Worm (Caenorhabditis elegans) whole organism, late embryonic: ENCODE data around the gene clp-10.

Experiments
- F13H6.1 ChIP-seq: sonication (generic microtip); optimal IDR thresholded peaks from 2 replicates; lab custom pipeline; 2016; ENCODE audit warnings: missing genetic modification characterization, missing compliant biosample characterization
- Y22D7AL.16 ChIP-seq: sonication (generic microtip); optimal IDR thresholded peaks from 2 replicates; lab custom pipeline; 2016; ENCODE audit warnings: missing genetic modification characterization, missing compliant biosample characterization
- ceh-18 ChIP-seq: sonication (generic microtip); optimal IDR thresholded peaks from 2 replicates; lab custom pipeline; 2016; ENCODE audit warnings: missing genetic modification characterization, missing compliant biosample characterization
- ceh-19 ChIP-seq: fragments of 200-800 bp; sonication (Bioruptor generic); optimal IDR thresholded peaks from 2 replicates; lab custom pipeline; 2018; ENCODE audit warnings: mild to moderate bottlenecking, missing genetic modification characterization, missing compliant biosample characterization
- ceh-30 ChIP-seq: fragments of 150-350 bp; optimal IDR thresholded peaks from 2 replicates; lab custom pipeline; 2014; ENCODE audit warnings: missing biosample characterization, missing genetic modification characterization
- ceh-31 ChIP-seq: sonication (generic microtip); optimal IDR thresholded peaks from 2 replicates; lab custom pipeline; 2016; ENCODE audit warnings: missing genetic modification characterization, missing compliant biosample characterization
- ceh-34 ChIP-seq: sonication (generic microtip); optimal IDR thresholded peaks from 2 replicates; lab custom pipeline; 2016; ENCODE audit warnings: mild to moderate bottlenecking, missing genetic modification characterization, missing compliant biosample characterization
- ceh-45 ChIP-seq: fragments of 200-800 bp; sonication (Bioruptor generic); IDR thresholded peaks from 2 replicates; pipeline ENCODE4 v1.3.6; 2022; ENCODE audit warnings: missing genetic modification reagents, missing genetic modification characterization, missing compliant biosample characterization
- ceh-9 ChIP-seq: sonication (generic microtip); optimal IDR thresholded peaks from 2 replicates; lab custom pipeline; 2016; ENCODE audit warnings: mild to moderate bottlenecking, missing genetic modification characterization, inconsistent platforms, missing compliant biosample characterization
- dmd-4 ChIP-seq: sonication (generic microtip); optimal IDR thresholded peaks from 2 replicates; lab custom pipeline; 2016; ENCODE audit warnings: borderline replicate concordance, missing genetic modification characterization, missing compliant biosample characterization
- dve-1 ChIP-seq: sonication (generic microtip); optimal IDR thresholded peaks from 2 replicates; lab custom pipeline; 2017; ENCODE audit warnings: antibody characterized with exemption, mild to moderate bottlenecking, missing genetic modification characterization, missing compliant biosample characterization
- fax-1 ChIP-seq: sonication (generic microtip); optimal IDR thresholded peaks from 2 replicates; lab custom pipeline; 2016; ENCODE audit warnings: missing genotype, missing genetic modification characterization, missing compliant biosample characterization
- fkh-10 ChIP-seq: fragments of 150-350 bp; optimal IDR thresholded peaks from 2 replicates; lab custom pipeline; 2014; ENCODE audit warnings: missing biosample characterization, missing genetic modification reagents, missing genetic modification characterization
- gmeb-2 ChIP-seq: sonication (generic microtip); optimal IDR thresholded peaks from 2 replicates; lab custom pipeline; 2016; ENCODE audit warnings: missing genetic modification characterization, inconsistent platforms, missing compliant biosample characterization
- hlh-13 ChIP-seq: fragments of 200-800 bp; sonication (Bioruptor generic); optimal IDR thresholded peaks from 2 replicates; lab custom pipeline; 2018; ENCODE audit warnings: mild to moderate bottlenecking, missing genetic modification characterization, missing compliant biosample characterization
- lim-6 ChIP-seq: sonication (generic microtip); optimal IDR thresholded peaks from 2 replicates; lab custom pipeline; 2016; ENCODE audit warnings: missing genetic modification characterization, missing compliant biosample characterization
- madf-2 ChIP-seq: sonication (generic microtip); optimal IDR thresholded peaks from 2 replicates; lab custom pipeline; 2017; ENCODE audit warnings: missing genetic modification characterization, missing compliant biosample characterization
- mec-3 ChIP-seq: sonication (generic microtip); optimal IDR thresholded peaks from 2 replicates; lab custom pipeline; 2016; ENCODE audit warnings: borderline replicate concordance, missing genetic modification characterization, missing compliant biosample characterization
- nfya-1 ChIP-seq: sonication (generic microtip); optimal IDR thresholded peaks from 2 replicates; lab custom pipeline; 2017; ENCODE audit warnings: missing genetic modification characterization, mild to moderate bottlenecking, missing compliant biosample characterization, antibody characterized with exemption, moderate library complexity
- npax-4 ChIP-seq: sonication (generic microtip); optimal IDR thresholded peaks from 2 replicates; lab custom pipeline; 2016; ENCODE audit warnings: missing genetic modification characterization, missing compliant biosample characterization
- pat-9 ChIP-seq: fragments of 200-800 bp; sonication (Bioruptor generic); optimal IDR thresholded peaks from 2 replicates; lab custom pipeline; 2018; ENCODE audit warnings: mild to moderate bottlenecking, missing genetic modification characterization, moderate library complexity, missing compliant biosample characterization
- pha-2 ChIP-seq: sonication (generic microtip); optimal IDR thresholded peaks from 2 replicates; lab custom pipeline; 2017; ENCODE audit warnings: mild to moderate bottlenecking, missing genetic modification characterization, missing compliant biosample characterization
- pha-4 ChIP-seq: fragments of 150-350 bp; optimal IDR thresholded peaks from 2 replicates; lab custom pipeline; 2018; ENCODE audit warnings: missing biosample characterization, missing genetic modification reagents, missing genetic modification characterization
- pqm-1 ChIP-seq: sonication (generic microtip); optimal IDR thresholded peaks from 2 replicates; lab custom pipeline; 2016; ENCODE audit warnings: missing genetic modification characterization, missing compliant biosample characterization
- ref-2 ChIP-seq: sonication (generic microtip); optimal IDR thresholded peaks from 2 replicates; lab custom pipeline; 2016; ENCODE audit warnings: missing genetic modification characterization, missing compliant biosample characterization
- rnt-1 ChIP-seq: sonication (generic microtip); optimal IDR thresholded peaks from 2 replicates; lab custom pipeline; 2016; ENCODE audit warnings: missing genetic modification characterization, missing compliant biosample characterization
- sdc-2 ChIP-seq: sonication (generic microtip); optimal IDR thresholded peaks from 2 replicates; lab custom pipeline; 2016; ENCODE audit warnings: missing genotype, missing genetic modification characterization, missing compliant biosample characterization
- sox-2 ChIP-seq: fragments of 200-800 bp; sonication (Bioruptor generic); IDR thresholded peaks from 2 replicates; pipeline ENCODE4 v1.3.6; 2022; ENCODE audit warnings: missing genetic modification reagents, missing genetic modification characterization, missing compliant biosample characterization
- tbx-2 ChIP-seq: sonication (generic microtip); optimal IDR thresholded peaks from 2 replicates; lab custom pipeline; 2016; ENCODE audit warnings: missing genetic modification characterization, missing compliant biosample characterization
- tbx-7 ChIP-seq: sonication (generic microtip); optimal IDR thresholded peaks from 2 replicates; lab custom pipeline; 2016; ENCODE audit warnings: missing genotype, missing genetic modification characterization, missing compliant biosample characterization
- unc-42 ChIP-seq: sonication (generic microtip); optimal IDR thresholded peaks from 2 replicates; lab custom pipeline; 2016; ENCODE audit warnings: missing genotype, missing genetic modification characterization, missing compliant biosample characterization
- unc-55 ChIP-seq: sonication (generic microtip); optimal IDR thresholded peaks from 2 replicates; lab custom pipeline; 2017; ENCODE audit warnings: missing biosample characterization, missing genetic modification reagents, missing genetic modification characterization
- ztf-16 ChIP-seq: sonication (generic microtip); optimal IDR thresholded peaks from 2 replicates; lab custom pipeline; 2017; ENCODE audit warnings: missing genetic modification characterization, missing compliant biosample characterization

clp-10 gene

DNA sequence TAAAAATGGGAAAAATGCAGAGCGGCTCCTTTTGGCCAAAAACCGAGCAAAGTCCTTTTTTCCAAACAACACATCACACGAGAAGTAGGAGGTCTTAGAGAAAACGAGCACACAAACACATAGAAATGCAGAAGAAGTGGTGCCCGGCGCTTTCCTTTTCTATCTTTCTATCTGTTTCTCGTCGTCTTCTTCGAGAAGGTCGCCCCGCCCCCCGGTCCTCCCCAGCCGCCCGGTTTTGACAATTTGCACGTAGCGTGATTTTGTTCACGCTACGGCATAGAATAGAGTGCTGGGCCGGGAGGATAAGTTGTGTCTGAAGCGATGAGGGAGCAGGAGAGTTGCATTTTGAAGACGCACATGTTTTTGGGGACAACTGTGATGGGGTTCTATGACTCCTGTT lies 29.0 kb upstream of the clp-10 start:
- TF ChIP-seq unc-55 (GFP tag; lab: Kevin White, UChicago) (peak; percentile 5), ceh-31 (tag; lab: Kevin White, UChicago) (peak; percentile 44), ceh-18 (tag; lab: Kevin White, UChicago) (peak; percentile 66), tbx-2 (tag; lab: Kevin White, UChicago) (peak; percentile 15), ceh-30 (no peak), lim-6 (tag; lab: Kevin White, UChicago) (no peak), unc-42 (peak; percentile 24)

DNA sequence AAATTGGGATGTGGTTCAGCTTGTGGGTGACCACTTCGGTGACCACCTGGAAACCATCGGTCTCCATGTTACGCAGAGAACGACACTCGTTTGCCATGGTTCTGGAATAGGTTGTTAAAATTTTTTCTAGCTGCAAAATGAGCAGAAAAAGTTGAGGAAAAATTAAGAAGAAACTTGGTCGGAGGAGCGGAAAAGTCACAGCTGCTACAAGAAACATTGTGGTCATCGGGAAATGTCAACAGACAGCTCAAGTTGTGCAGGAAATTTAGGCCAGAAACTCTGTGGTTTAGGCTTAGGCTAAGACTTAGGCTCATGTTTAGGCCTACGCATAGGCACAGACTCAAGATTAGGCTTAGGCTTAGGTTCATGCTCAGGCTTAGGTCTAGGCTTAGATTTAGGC lies 28.1 kb upstream of the clp-10 start, which contains the start of gene pck-1:
Gene pck-1, minus strand, starts transcription at position 101 of the 400 bp plus-strand sequence.
- TF ChIP-seq pat-9 (no peak), F13H6.1 (tag; lab: Kevin White, UChicago) (no peak), pqm-1 (tag; lab: Kevin White, UChicago) (no peak)

DNA sequence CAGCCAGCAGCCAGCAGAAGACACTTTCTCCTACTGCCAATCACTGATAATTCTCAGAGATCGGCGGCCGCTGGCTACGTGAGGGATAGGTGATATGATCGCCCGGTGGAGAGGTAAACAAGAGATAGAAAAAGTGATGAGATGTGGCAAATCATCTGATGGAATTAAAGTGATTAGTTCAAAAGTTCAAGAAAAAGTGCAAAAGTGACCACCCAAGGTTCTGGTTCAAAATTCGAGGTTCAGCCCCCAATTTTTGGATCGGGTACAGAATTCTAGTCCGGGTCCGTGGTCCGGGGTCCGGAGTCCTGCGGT lies 27.6 kb upstream of the clp-10 start:
- TF ChIP-seq ceh-18 (tag; lab: Kevin White, UChicago) (peak; percentile 8), dve-1 (no peak)

DNA sequence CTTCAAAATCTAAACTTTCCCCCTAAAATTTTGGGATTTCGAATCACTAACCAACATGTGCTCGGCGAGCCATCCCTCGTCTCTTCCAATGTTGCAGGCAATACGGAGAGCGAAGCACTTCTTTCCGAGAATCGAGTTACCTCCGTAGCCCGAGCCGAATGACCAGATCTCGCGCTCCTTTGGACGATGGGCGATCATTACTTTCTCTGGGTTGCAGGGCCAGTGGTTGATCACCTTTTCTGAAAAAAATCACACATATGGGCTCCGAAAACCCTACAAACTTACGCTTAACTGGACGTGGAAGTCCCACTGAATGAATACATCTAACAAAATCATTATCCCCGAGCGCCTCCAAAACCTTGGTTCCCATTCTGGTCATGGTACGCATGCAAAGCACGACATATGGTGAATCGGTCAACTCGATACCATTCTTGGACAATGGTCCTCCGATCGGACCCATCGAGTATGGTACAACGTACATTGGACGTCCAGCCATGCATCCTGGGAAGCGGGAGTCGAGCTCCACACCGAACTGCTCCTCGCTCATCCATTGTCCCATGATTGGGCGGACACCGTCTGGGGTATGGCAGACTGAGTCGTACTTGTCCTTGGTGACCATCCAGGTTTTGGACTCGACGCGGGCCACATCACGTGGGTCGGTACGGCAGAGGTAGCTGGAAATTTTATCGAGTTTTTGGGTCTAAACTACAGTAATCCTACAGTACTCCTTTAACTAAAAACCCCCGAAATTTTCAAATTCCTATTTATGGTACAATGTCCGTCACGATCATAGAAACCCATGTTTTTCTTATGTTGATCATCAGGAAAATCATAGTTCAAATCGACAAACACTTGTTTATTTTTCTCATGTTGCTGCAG lies 27.0 kb upstream of the clp-10 start:
- TF ChIP-seq ceh-19 (GFP tag; lab: Kevin White, UChicago) (no peak), dve-1 (no peak), Y22D7AL.16 (tag; lab: Kevin White, UChicago) (no peak), ceh-34 (tag; lab: Kevin White, UChicago) (no peak), nfya-1 (tag; lab: Kevin White, UChicago) (no peak), ceh-9 (tag; lab: Kevin White, UChicago) (no peak), mec-3 (peak; percentile 9), hlh-13 (GFP tag; lab: Kevin White, UChicago) (no peak)

DNA sequence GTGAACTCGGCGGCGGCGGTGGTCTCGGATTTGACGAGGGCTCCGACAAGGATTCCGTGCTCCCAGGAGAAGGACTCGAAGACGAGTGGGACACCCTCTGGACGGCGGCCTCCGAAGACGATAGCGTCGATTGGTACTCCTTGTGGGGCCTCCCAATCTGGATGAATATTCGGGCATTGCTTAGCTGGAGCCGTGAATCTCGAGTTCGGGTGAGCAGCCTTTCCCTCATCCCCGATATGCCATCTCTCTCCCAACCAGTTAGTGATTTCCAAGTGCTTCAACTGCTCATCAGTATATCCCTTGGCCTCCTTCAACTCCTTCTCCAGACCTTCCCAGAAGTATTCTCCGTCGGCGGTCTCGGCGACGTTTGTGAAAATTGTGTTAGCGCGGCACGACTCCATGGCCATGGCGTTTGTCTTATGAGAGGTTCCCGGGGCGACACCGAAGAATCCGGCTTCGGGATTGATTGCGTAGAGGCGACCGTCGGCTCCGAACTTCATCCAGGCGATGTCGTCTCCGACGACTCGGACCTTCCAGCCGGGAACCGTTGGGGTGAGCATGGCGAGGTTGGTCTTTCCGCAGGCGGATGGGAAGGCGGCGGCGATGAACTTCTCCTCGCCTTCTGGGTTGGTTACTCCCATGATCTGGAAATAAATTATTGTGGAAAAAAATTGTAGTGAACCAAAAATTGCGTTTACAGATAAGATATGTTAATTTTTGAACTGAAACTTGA lies 25.7 kb upstream of the clp-10 start:
- peak; percentile 4 for TF ChIP-seq sdc-2 (tag; lab: Kevin White, UChicago)
- no peak for TF ChIP-seq tbx-7
- no peak for TF ChIP-seq ceh-45
- no peak for TF ChIP-seq ztf-16 (tag; lab: Kevin White, UChicago)
- TF ChIP-seq pqm-1 (tag; lab: Kevin White, UChicago): no peak
- no peak for TF ChIP-seq rnt-1 (tag; lab: Kevin White, UChicago)

DNA sequence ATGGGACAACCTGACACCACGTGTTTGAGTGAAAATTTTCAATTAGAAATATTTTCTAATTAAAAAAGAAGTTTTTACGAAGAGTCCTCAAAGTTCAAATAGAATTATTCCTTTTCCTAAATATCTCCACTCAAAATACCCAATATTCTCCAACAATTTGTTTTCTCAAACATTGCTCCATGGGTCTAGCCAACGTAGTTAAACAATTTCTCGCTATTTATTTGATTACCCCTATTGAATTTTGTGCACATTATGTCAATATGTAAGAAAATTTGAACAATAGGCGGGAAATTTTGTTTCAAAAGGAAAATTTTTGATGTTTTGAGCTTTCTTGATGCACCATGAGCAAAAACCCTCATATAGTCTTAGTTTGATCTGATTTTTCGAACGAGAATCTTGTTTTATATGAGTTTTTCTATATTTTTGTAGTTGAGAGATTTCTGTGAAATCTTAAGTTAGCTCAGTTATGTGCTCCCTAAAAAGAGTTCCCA lies 24.4 kb upstream of the clp-10 start:
- TF ChIP-seq unc-42 (peak; percentile 46), pha-4 (tag; lab: Kevin White, UChicago) (no peak)
- TF ChIP-seq, all 69 proteins: peak for 1

DNA sequence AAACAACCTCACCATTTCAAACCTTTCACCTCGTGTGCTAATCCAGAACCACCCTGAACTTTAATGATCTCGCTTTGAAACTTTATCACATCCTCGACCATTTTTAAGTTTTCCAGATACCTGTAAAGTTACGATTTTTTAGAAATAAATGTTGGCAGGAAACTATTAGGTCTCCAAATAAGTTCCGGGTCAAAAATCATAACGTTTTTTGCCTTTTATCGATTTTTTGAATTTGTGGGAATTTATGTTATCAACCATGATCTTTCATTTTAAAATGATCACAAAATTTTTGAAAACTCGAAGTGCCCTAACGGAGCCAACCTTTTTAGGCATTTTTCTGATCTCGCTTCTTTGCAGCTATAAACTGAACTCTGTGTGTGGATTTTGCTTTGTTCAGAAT lies 23.0 kb upstream of the clp-10 start, which contains the start of gene btb-5:
Gene btb-5, minus strand, starts transcription at position 101 of the 400 bp plus-strand sequence.
- TF ChIP-seq ztf-16 (tag; lab: Kevin White, UChicago): no peak
- TF ChIP-seq madf-2 (tag; lab: Kevin White, UChicago): no peak
- TF ChIP-seq fkh-10 (GFP tag; lab: Kevin White, UChicago): no peak
- TF ChIP-seq ref-2 (tag; lab: Kevin White, UChicago): no peak
- no peak for TF ChIP-seq npax-4 (tag; lab: Kevin White, UChicago)
- no peak for TF ChIP-seq dmd-4 (tag; lab: Kevin White, UChicago)
- no peak for TF ChIP-seq gmeb-2 (tag; lab: Kevin White, UChicago)
- TF ChIP-seq ceh-45: no peak
- TF ChIP-seq pha-2 (tag; lab: Kevin White, UChicago): no peak
- TF ChIP-seq lim-6 (tag; lab: Kevin White, UChicago): no peak
- no peak for TF ChIP-seq sox-2
- TF ChIP-seq fax-1 (tag; lab: Kevin White, UChicago): no peak
